Fruit fly (Drosophila melanogaster) whole organism, prepupa: Measurements from ENCODE around the gene Tssk.

ENCODE experiments used
- CG10631 ChIP-seq: fragments of 200-800 bp; sonication (Bioruptor generic); optimal IDR thresholded peaks from 2 replicates; lab custom pipeline; 2016; ENCODE audit warnings: missing biosample characterization, missing genetic modification characterization
- CG11762 ChIP-seq: fragments of 200-800 bp; sonication (Bioruptor generic); optimal IDR thresholded peaks from 3 replicates; lab custom pipeline; 2016; ENCODE audit warnings: missing biosample characterization, missing genetic modification characterization; ENCODE audit not compliant: insufficient read depth
- CG11902 ChIP-seq: fragments of 200-800 bp; sonication (Bioruptor generic); optimal IDR thresholded peaks from 3 replicates; lab custom pipeline; 2016; ENCODE audit warnings: missing biosample characterization, missing genetic modification characterization
- CG15336 ChIP-seq: fragments of 200-800 bp; sonication (Bioruptor generic); IDR thresholded peaks from 2 replicates; pipeline ENCODE4 v1.3.6; 2022; ENCODE audit warnings: missing biosample characterization, missing genetic modification characterization
- CG1621 ChIP-seq: fragments of 200-800 bp; sonication (Bioruptor generic); optimal IDR thresholded peaks from 3 replicates; lab custom pipeline; 2018; ENCODE audit warnings: missing biosample characterization, mild to moderate bottlenecking, missing genetic modification characterization
- CG16779 ChIP-seq: fragments of 200-800 bp; sonication (Bioruptor generic); optimal IDR thresholded peaks from 3 replicates; lab custom pipeline; 2017; ENCODE audit warnings: missing biosample characterization, mild to moderate bottlenecking, missing genetic modification characterization
- CG3032 ChIP-seq: fragments of 200-800 bp; optimal IDR thresholded peaks from 2 replicates; lab custom pipeline; 2019; ENCODE audit warnings: missing biosample characterization, mild to moderate bottlenecking, missing genetic modification characterization, moderate library complexity
- CG32006 ChIP-seq: fragments of 200-800 bp; sonication (Bioruptor generic); optimal IDR thresholded peaks from 3 replicates; lab custom pipeline; 2017; ENCODE audit warnings: missing biosample characterization, mild to moderate bottlenecking, missing genetic modification characterization
- CG4318 ChIP-seq: fragments of 200-800 bp; sonication (Bioruptor generic); optimal IDR thresholded peaks from 3 replicates; lab custom pipeline; 2017; ENCODE audit warnings: missing biosample characterization, mild to moderate bottlenecking, missing genetic modification characterization
- CG6163 ChIP-seq: fragments of 200-800 bp; sonication (Bioruptor generic); IDR thresholded peaks from 3 replicates; pipeline ENCODE4 v1.3.6; 2022; ENCODE audit warnings: missing biosample characterization, missing genetic modification characterization
- CG6276 ChIP-seq: fragments of 200-800 bp; sonication (Bioruptor generic); optimal IDR thresholded peaks from 2 replicates; lab custom pipeline; 2017; ENCODE audit warnings: missing biosample characterization, mild to moderate bottlenecking, missing genetic modification characterization
- CG6792 ChIP-seq: fragments of 200-800 bp; sonication (Bioruptor generic); optimal IDR thresholded peaks from 3 replicates; lab custom pipeline; 2016; ENCODE audit warnings: missing biosample characterization, missing genetic modification characterization
- CG6854 ChIP-seq: fragments of 200-800 bp; sonication (Bioruptor generic); optimal IDR thresholded peaks from 2 replicates; lab custom pipeline; 2017; ENCODE audit warnings: missing biosample characterization, mild to moderate bottlenecking, missing genetic modification characterization
- CG7368 ChIP-seq: fragments of 200-800 bp; sonication (Bioruptor generic); optimal IDR thresholded peaks from 3 replicates; lab custom pipeline; 2016; ENCODE audit warnings: missing biosample characterization, missing genetic modification characterization
- CG8119 ChIP-seq: fragments of 200-800 bp; sonication (Bioruptor generic); IDR thresholded peaks from 3 replicates; pipeline ENCODE4 v1.3.6; 2022; ENCODE audit warnings: missing biosample characterization, missing genetic modification characterization
- CG8319 ChIP-seq: fragments of 200-800 bp; sonication (Bioruptor generic); optimal IDR thresholded peaks from 3 replicates; lab custom pipeline; 2016; ENCODE audit warnings: missing biosample characterization, missing genetic modification characterization
- Eip78C ChIP-seq: fragments of 200-800 bp; sonication (Bioruptor generic); peaks from one replicate; lab custom pipeline; 2016; ENCODE audit warnings: missing biosample characterization, missing genetic modification characterization
- Ets96B ChIP-seq: fragments of 200-800 bp; optimal IDR thresholded peaks from 2 replicates; lab custom pipeline; 2019; ENCODE audit warnings: missing biosample characterization, mild to moderate bottlenecking, missing genetic modification characterization, moderate library complexity
- Gug ChIP-seq: fragments of 200-800 bp; sonication (Bioruptor generic); IDR thresholded peaks from 2 replicates; pipeline ENCODE4 v1.3.6; 2022; ENCODE audit warnings: missing biosample characterization, missing genetic modification characterization
- Hr4 ChIP-seq: fragments of 200-800 bp; sonication (Bioruptor generic); optimal IDR thresholded peaks from 3 replicates; lab custom pipeline; 2016; ENCODE audit warnings: missing biosample characterization, missing genetic modification characterization
- Lpt ChIP-seq: fragments of 200-800 bp; sonication (Bioruptor generic); optimal IDR thresholded peaks from 3 replicates; lab custom pipeline; 2016; ENCODE audit warnings: missing biosample characterization, missing genetic modification characterization
- Met ChIP-seq: fragments of 200-800 bp; sonication (Bioruptor generic); optimal IDR thresholded peaks from 3 replicates; lab custom pipeline; 2016; ENCODE audit warnings: missing biosample characterization, missing genetic modification characterization
- OdsH ChIP-seq: fragments of 200-800 bp; sonication (Bioruptor generic); optimal IDR thresholded peaks from 3 replicates; lab custom pipeline; 2016; ENCODE audit warnings: missing biosample characterization, missing genetic modification characterization
- Smox ChIP-seq: fragments of 200-800 bp; sonication (Bioruptor generic); optimal IDR thresholded peaks from 3 replicates; lab custom pipeline; 2016; ENCODE audit warnings: missing biosample characterization, missing genetic modification characterization
- Sox102F ChIP-seq: fragments of 200-800 bp; sonication (Bioruptor generic); optimal IDR thresholded peaks from 2 replicates; lab custom pipeline; 2016; ENCODE audit warnings: missing biosample characterization, mild to moderate bottlenecking, missing genetic modification characterization
- Sox14 ChIP-seq: fragments of 200-800 bp; sonication (Bioruptor generic); optimal IDR thresholded peaks from 3 replicates; lab custom pipeline; 2016; ENCODE audit warnings: missing biosample characterization, missing genetic modification characterization
- acj6 ChIP-seq: fragments of 200-800 bp; sonication (Bioruptor generic); optimal IDR thresholded peaks from 3 replicates; lab custom pipeline; 2016; ENCODE audit warnings: missing biosample characterization, missing genetic modification characterization
- cyc ChIP-seq: fragments of 200-800 bp; sonication (Bioruptor generic); optimal IDR thresholded peaks from 3 replicates; lab custom pipeline; 2016; ENCODE audit warnings: missing biosample characterization, missing genetic modification characterization
- dac ChIP-seq: fragments of 200-800 bp; sonication (Bioruptor generic); optimal IDR thresholded peaks from 2 replicates; lab custom pipeline; 2017; ENCODE audit warnings: missing biosample characterization, mild to moderate bottlenecking, missing genetic modification characterization
- esn ChIP-seq: fragments of 200-800 bp; sonication (Bioruptor generic); optimal IDR thresholded peaks from 2 replicates; lab custom pipeline; 2016; ENCODE audit warnings: missing biosample characterization, mild to moderate bottlenecking, missing genetic modification characterization, moderate library complexity
- fkh ChIP-seq: fragments of 200-800 bp; sonication (Bioruptor generic); optimal IDR thresholded peaks from 3 replicates; lab custom pipeline; 2017; ENCODE audit warnings: missing biosample characterization, mild to moderate bottlenecking, missing genetic modification characterization, moderate library complexity
- lz ChIP-seq: fragments of 200-800 bp; sonication (Bioruptor generic); optimal IDR thresholded peaks from 3 replicates; lab custom pipeline; 2016; ENCODE audit warnings: missing biosample characterization, missing genetic modification characterization
- pdm3 ChIP-seq: fragments of 200-800 bp; sonication (Bioruptor generic); optimal IDR thresholded peaks from 3 replicates; lab custom pipeline; 2016; ENCODE audit warnings: missing biosample characterization, missing genetic modification characterization
- ss ChIP-seq, 2 experiments: fragments of 200-800 bp; sonication (Bioruptor generic); optimal IDR thresholded peaks; 2 replicates in 1 of 2; 3 replicates in 1 of 2; lab custom pipeline; 2017 to 2018; ENCODE audit warnings: mild to moderate bottlenecking in 2 of 2, missing biosample characterization in 2 of 2, missing genetic modification characterization in 2 of 2, moderate library complexity in 1 of 2
- svp ChIP-seq: fragments of 200-800 bp; sonication (Bioruptor generic); peaks from one replicate; lab custom pipeline; 2016; ENCODE audit warnings: missing biosample characterization, missing genetic modification characterization
- topi ChIP-seq: fragments of 200-800 bp; sonication (Bioruptor generic); optimal IDR thresholded peaks from 3 replicates; lab custom pipeline; 2016; ENCODE audit warnings: missing biosample characterization, missing genetic modification characterization
- vri ChIP-seq: fragments of 200-800 bp; sonication (Bioruptor generic); optimal IDR thresholded peaks from 3 replicates; lab custom pipeline; 2016; ENCODE audit warnings: missing biosample characterization, mild to moderate bottlenecking, missing genetic modification characterization

Tssk gene

dm6 chr3R:18585259-18585858, 13.1 kb upstream of the Tssk start (continued):
- TF ChIP-seq OdsH (GFP tag; lab: Kevin White, UChicago) (no peak), pdm3 (GFP tag; lab: Kevin White, UChicago) (peak; percentile 26), esn (GFP tag; lab: Kevin White, UChicago) (no peak), lz (GFP tag; lab: Kevin White, UChicago) (peak; percentile 22), CG1621 (tag; lab: Kevin White, UChicago) (no peak), Sox102F (GFP tag; lab: Kevin White, UChicago) (no peak), CG15336 (GFP tag; lab: Robert Waterston, UW) (peak; percentile 68), Lpt (GFP tag; lab: Kevin White, UChicago) (no peak), CG11902 (GFP tag; lab: Kevin White, UChicago) (no peak), CG11762 (GFP tag; lab: Kevin White, UChicago) (no peak), CG16779 (tag; lab: Kevin White, UChicago) (peak; percentile 39), fkh (peak; percentile 56), svp (GFP tag; lab: Kevin White, UChicago) (no peak), ss (GFP tag; optimal IDR thresholded peaks at IDR 0.05; lab: Kevin White, UChicago) (no peak), Eip78C (GFP tag; lab: Kevin White, UChicago) (no peak), CG10631 (GFP tag; lab: Kevin White, UChicago) (no peak), Gug (GFP tag; lab: Robert Waterston, UW) (no peak), CG7368 (GFP tag; lab: Kevin White, UChicago) (peak; percentile 13), Smox (peak; percentile 39), topi (peak; percentile 35), vri (GFP tag; lab: Kevin White, UChicago) (peak; percentile 44), acj6 (GFP tag; lab: Kevin White, UChicago) (peak; percentile 24), CG6163 (GFP tag; lab: Robert Waterston, UW) (peak; percentile 42; the same call in 2 of the 3 replicates), Sox14 (GFP tag; lab: Kevin White, UChicago) (peak; percentile 24), Ets96B (tag; lab: Kevin White, UChicago) (no peak), Hr4 (GFP tag; lab: Kevin White, UChicago) (peak; percentile 29), dac (GFP tag; lab: Kevin White, UChicago) (no peak), CG6854 (GFP tag; lab: Kevin White, UChicago) (peak; percentile 10)

- TF ChIP-seq Gug (GFP tag; lab: Robert Waterston, UW) (no peak), Ets96B (tag; lab: Kevin White, UChicago) (no peak), svp (GFP tag; lab: Kevin White, UChicago) (no peak), Met (GFP tag; lab: Kevin White, UChicago) (no peak), cyc (GFP tag; lab: Kevin White, UChicago) (no peak), Hr4 (GFP tag; lab: Kevin White, UChicago) (no peak), ss (GFP tag; optimal IDR thresholded peaks at IDR 0.05; lab: Kevin White, UChicago) (no peak), CG32006 (GFP tag; lab: Kevin White, UChicago) (no peak), CG4318 (GFP tag; lab: Kevin White, UChicago) (no peak), CG8319 (no peak), Eip78C (GFP tag; lab: Kevin White, UChicago) (no peak), acj6 (GFP tag; lab: Kevin White, UChicago) (no peak), dac (GFP tag; lab: Kevin White, UChicago) (no peak)
Observed at dm6 chr3R:18590754-18591153, 7.7 kb upstream of the Tssk start, which contains the start of gene qin. Gene qin (plus strand): TSS chr3R:18591027.

dm6 chr3R:18616007-18616406, 17.5 kb downstream of the Tssk start:
- peak; percentile 32 for TF ChIP-seq CG6276 (GFP tag; lab: Kevin White, UChicago)
- no peak for TF ChIP-seq fkh
- peak; percentile 19 for TF ChIP-seq Lpt (GFP tag; lab: Kevin White, UChicago)
- no peak for TF ChIP-seq pdm3 (GFP tag; lab: Kevin White, UChicago)
- TF ChIP-seq CG6792 = no peak
- peak; percentile 46 for TF ChIP-seq Hr4 (GFP tag; lab: Kevin White, UChicago)
- peak; percentile 63 for TF ChIP-seq CG32006 (GFP tag; lab: Kevin White, UChicago)
- TF ChIP-seq CG8119 (GFP tag; lab: Robert Waterston, UW) = peak; percentile 62; the same call in 1 of the 3 replicates
- no peak for TF ChIP-seq CG3032
- TF ChIP-seq Eip78C (GFP tag; lab: Kevin White, UChicago) = peak; percentile 73
- TF ChIP-seq CG4318 (GFP tag; lab: Kevin White, UChicago) = peak; percentile 30
